Fruit fly (Drosophila melanogaster) whole organism, embryonic: ENCODE measurements around the gene ND-PDSW.

Experiments
- Blimp-1 ChIP-seq: fragments of 200-800 bp; sonication (Bioruptor generic); optimal IDR thresholded peaks from 3 replicates; lab custom pipeline; 2018; ENCODE audit warnings: missing biosample characterization, missing genetic modification characterization, mild to moderate bottlenecking, moderate library complexity, missing genetic modification reagents
- CG10209 ChIP-seq: fragments of 200-800 bp; sonication (Bioruptor generic); optimal IDR thresholded peaks from 3 replicates; lab custom pipeline; 2017; ENCODE audit warnings: missing biosample characterization, mild to moderate bottlenecking, missing genetic modification characterization, missing genetic modification reagents
- CG10321 ChIP-seq: fragments of 200-800 bp; sonication (Bioruptor generic); IDR thresholded peaks from 2 replicates; pipeline ENCODE4 v1.3.6; 2022; ENCODE audit warnings: missing biosample characterization, missing genetic modification characterization
- CG11456 ChIP-seq: fragments of 200-800 bp; sonication (Bioruptor generic); IDR thresholded peaks from 3 replicates; pipeline ENCODE4 v1.3.6; 2022; ENCODE audit warnings: missing biosample characterization, missing genetic modification characterization
- CG11560 ChIP-seq: fragments of 200-800 bp; sonication (Bioruptor generic); IDR thresholded peaks from 3 replicates; pipeline ENCODE4 v1.3.6; 2022; ENCODE audit warnings: missing biosample characterization, missing genetic modification characterization
- CG11695 ChIP-seq: fragments of 200-800 bp; sonication (Bioruptor generic); IDR thresholded peaks from 3 replicates; pipeline ENCODE4 v1.3.6; 2022; ENCODE audit warnings: missing biosample characterization, missing genetic modification characterization
- CG13894 ChIP-seq: fragments of 200-800 bp; sonication (Bioruptor generic); optimal IDR thresholded peaks from 3 replicates; lab custom pipeline; 2018; ENCODE audit warnings: missing biosample characterization, mild to moderate bottlenecking, missing genetic modification characterization, moderate library complexity
- CG15479 ChIP-seq: fragments of 200-800 bp; sonication (Bioruptor generic); optimal IDR thresholded peaks from 3 replicates; lab custom pipeline; 2019; ENCODE audit warnings: missing biosample characterization, mild to moderate bottlenecking, missing genetic modification characterization, moderate library complexity
- CG1647 ChIP-seq: fragments of 200-800 bp; sonication (Bioruptor generic); optimal IDR thresholded peaks from 3 replicates; lab custom pipeline; 2016; ENCODE audit warnings: missing biosample characterization, missing genetic modification characterization
- CG18262 ChIP-seq: fragments of 200-800 bp; optimal IDR thresholded peaks from 3 replicates; lab custom pipeline; 2019; ENCODE audit warnings: missing biosample characterization, mild to moderate bottlenecking, missing genetic modification characterization, moderate library complexity
- CG1832 ChIP-seq: fragments of 200-800 bp; sonication (Bioruptor generic); optimal IDR thresholded peaks from 2 replicates; lab custom pipeline; 2017; ENCODE audit warnings: missing biosample characterization, mild to moderate bottlenecking, missing genetic modification characterization, inconsistent platforms
- CG32767 ChIP-seq: fragments of 200-800 bp; sonication (Bioruptor generic); IDR thresholded peaks from 2 replicates; pipeline ENCODE4 v1.3.6; 2022; ENCODE audit warnings: missing biosample characterization, missing genetic modification characterization
- CG33557 ChIP-seq: fragments of 200-800 bp; sonication (Bioruptor generic); optimal IDR thresholded peaks from 2 replicates; lab custom pipeline; 2019; ENCODE audit warnings: missing biosample characterization, mild to moderate bottlenecking, missing genetic modification characterization, moderate library complexity
- CG34224 ChIP-seq: fragments of 200-800 bp; sonication (Bioruptor generic); IDR thresholded peaks from 3 replicates; pipeline ENCODE4 v1.3.6; 2022; ENCODE audit warnings: missing biosample characterization, missing genetic modification characterization; ENCODE audit not compliant: partially characterized antibody
- CG34422 ChIP-seq: fragments of 200-800 bp; sonication (Bioruptor generic); IDR thresholded peaks from 3 replicates; pipeline ENCODE4 v1.3.6; 2022; ENCODE audit warnings: missing biosample characterization, missing genetic modification characterization
- CG6791 ChIP-seq: fragments of 200-800 bp; sonication (Bioruptor generic); IDR thresholded peaks from 3 replicates; pipeline ENCODE4 v1.3.6; 2022; ENCODE audit warnings: missing biosample characterization, missing genetic modification characterization; ENCODE audit not compliant: partially characterized antibody
- CG8290 ChIP-seq, 3 experiments: fragments of 200-800 bp; sonication (Bioruptor generic); optimal IDR thresholded peaks; 2 replicates each; lab custom pipeline; 2016 to 2019; ENCODE audit warnings: missing biosample characterization in 3 of 3, missing genetic modification characterization in 3 of 3, mild to moderate bottlenecking in 2 of 3, moderate library complexity in 1 of 3
- Deaf1 ChIP-seq: fragments of 200-800 bp; optimal IDR thresholded peaks from 3 replicates; lab custom pipeline; 2019; ENCODE audit warnings: missing biosample characterization, mild to moderate bottlenecking, missing genetic modification characterization, moderate library complexity
- Fer3 ChIP-seq: fragments of 200-800 bp; sonication (Bioruptor generic); optimal IDR thresholded peaks from 2 replicates; lab custom pipeline; 2018; ENCODE audit warnings: missing biosample characterization, mild to moderate bottlenecking, missing genetic modification characterization, moderate library complexity
- Mad ChIP-seq: fragments of 200-800 bp; sonication (Bioruptor generic); optimal IDR thresholded peaks from 2 replicates; lab custom pipeline; 2016; ENCODE audit warnings: missing biosample characterization, missing genetic modification characterization
- Nf-YA ChIP-seq: fragments of 200-800 bp; sonication (Bioruptor generic); IDR thresholded peaks from 2 replicates; pipeline ENCODE4 v1.3.6; 2022; ENCODE audit warnings: missing biosample characterization, missing genetic modification characterization
- Nf-YC ChIP-seq: fragments of 200-800 bp; optimal IDR thresholded peaks from 3 replicates; lab custom pipeline; 2019; ENCODE audit warnings: missing biosample characterization, mild to moderate bottlenecking, missing genetic modification characterization, moderate library complexity
- Six4 ChIP-seq: fragments of 200-800 bp; sonication (Bioruptor generic); optimal IDR thresholded peaks from 2 replicates; lab custom pipeline; 2016; ENCODE audit warnings: missing biosample characterization, missing genetic modification characterization
- TFAM ChIP-seq: fragments of 200-800 bp; sonication (Bioruptor generic); optimal IDR thresholded peaks from 2 replicates; lab custom pipeline; 2017; ENCODE audit warnings: missing biosample characterization, missing genetic modification characterization, inconsistent platforms
- Trl ChIP-seq, 3 experiments: fragments of >200 bp in 2 of 3; fragments of 200-800 bp in 1 of 3; sonication (Bioruptor generic) in 1 of 3; optimal IDR thresholded peaks; 2 replicates in 1 of 3; 3 replicates in 2 of 3; lab custom pipeline; 2016 to 2017; ENCODE audit warnings: missing biosample characterization in 1 of 3, missing genetic modification characterization in 1 of 3
- ap ChIP-seq: fragments of 200-800 bp; sonication (Bioruptor generic); IDR thresholded peaks from 2 replicates; pipeline ENCODE4 v1.3.6; 2022; ENCODE audit warnings: missing biosample characterization, missing genetic modification characterization
- ash1 ChIP-seq: fragments of 200-800 bp; sonication (Bioruptor generic); optimal IDR thresholded peaks from 2 replicates; lab custom pipeline; 2018; ENCODE audit warnings: missing biosample characterization, mild to moderate bottlenecking, missing genetic modification characterization
- cg ChIP-seq: fragments of 200-800 bp; sonication (Bioruptor generic); optimal IDR thresholded peaks from 3 replicates; lab custom pipeline; 2019; ENCODE audit warnings: missing biosample characterization, mild to moderate bottlenecking, missing genetic modification characterization, moderate library complexity
- chinmo ChIP-seq: fragments of 200-800 bp; sonication (Bioruptor generic); IDR thresholded peaks from 4 replicates; pipeline ENCODE4 v1.3.6; 2022; ENCODE audit warnings: missing biosample characterization, missing genetic modification characterization; ENCODE audit not compliant: partially characterized antibody
- crc ChIP-seq: fragments of 200-800 bp; sonication (Bioruptor generic); optimal IDR thresholded peaks from 2 replicates; lab custom pipeline; 2016; ENCODE audit warnings: missing biosample characterization, missing genetic modification characterization
- crol ChIP-seq: fragments of 200-800 bp; sonication (Bioruptor generic); IDR thresholded peaks from 2 replicates; pipeline ENCODE4 v1.3.6; 2022; ENCODE audit warnings: missing biosample characterization, missing genetic modification characterization
- ewg ChIP-seq: fragments of 200-800 bp; sonication (Bioruptor generic); optimal IDR thresholded peaks from 3 replicates; lab custom pipeline; 2017; ENCODE audit warnings: mild to moderate bottlenecking, missing biosample characterization, missing genetic modification reagents, missing genetic modification characterization
- eyg ChIP-seq: fragments of 200-800 bp; sonication (Bioruptor generic); optimal IDR thresholded peaks from 3 replicates; lab custom pipeline; 2016; ENCODE audit warnings: missing biosample characterization, missing genetic modification characterization
- gfzf ChIP-seq: fragments of 200-800 bp; sonication (Bioruptor generic); optimal IDR thresholded peaks from 2 replicates; lab custom pipeline; 2016; ENCODE audit warnings: missing biosample characterization, mild to moderate bottlenecking, missing genetic modification characterization, moderate library complexity
- hkb ChIP-seq, 2 experiments: fragments of 200-800 bp in 1 of 2; fragments of >200 bp in 1 of 2; sonication (Bioruptor generic) in 1 of 2; IDR thresholded peaks in 1 of 2; optimal IDR thresholded peaks in 1 of 2; 2 replicates each; pipeline versions ENCODE4 v1.3.6 to Lab custom; 2017 to 2022; ENCODE audit warnings: missing biosample characterization in 1 of 2, missing genetic modification characterization in 1 of 2
- lab ChIP-seq: fragments of 200-800 bp; sonication (Bioruptor generic); optimal IDR thresholded peaks from 3 replicates; lab custom pipeline; 2017; ENCODE audit warnings: missing biosample characterization, missing genetic modification characterization, mild to moderate bottlenecking, moderate library complexity, missing genetic modification reagents
- lov ChIP-seq, 2 experiments: fragments of 200-800 bp in 1 of 2; fragments of >200 bp in 1 of 2; sonication (Bioruptor generic) in 1 of 2; IDR thresholded peaks in 1 of 2; optimal IDR thresholded peaks in 1 of 2; 2 replicates in 1 of 2; 3 replicates in 1 of 2; pipeline versions ENCODE4 v1.3.6 to Lab custom; 2017 to 2022; ENCODE audit warnings: missing biosample characterization in 1 of 2, missing genetic modification characterization in 1 of 2
- luna ChIP-seq: fragments of 200-800 bp; sonication (Bioruptor generic); optimal IDR thresholded peaks from 2 replicates; lab custom pipeline; 2016; ENCODE audit warnings: missing biosample characterization, missing genetic modification characterization
- nerfin-1 ChIP-seq: fragments of 200-800 bp; sonication (Bioruptor generic); optimal IDR thresholded peaks from 3 replicates; lab custom pipeline; 2019; ENCODE audit warnings: missing biosample characterization, mild to moderate bottlenecking, missing genetic modification characterization, moderate library complexity
- odd ChIP-seq: fragments of 200-800 bp; sonication (Bioruptor generic); optimal IDR thresholded peaks from 2 replicates; lab custom pipeline; 2017; ENCODE audit warnings: missing biosample characterization, mild to moderate bottlenecking, missing genetic modification characterization
- seq ChIP-seq: fragments of 200-800 bp; sonication (Bioruptor generic); IDR thresholded peaks from 2 replicates; pipeline ENCODE4 v1.3.6; 2022; ENCODE audit warnings: missing biosample characterization, missing genetic modification characterization
- sima ChIP-seq: fragments of 200-800 bp; sonication (Bioruptor generic); optimal IDR thresholded peaks from 2 replicates; lab custom pipeline; 2016; ENCODE audit warnings: missing biosample characterization, missing genetic modification characterization
- sug ChIP-seq: fragments of 200-800 bp; optimal IDR thresholded peaks from 2 replicates; lab custom pipeline; 2019; ENCODE audit warnings: missing biosample characterization, mild to moderate bottlenecking, missing genetic modification characterization, moderate library complexity
- ttk ChIP-seq: fragments of 200-800 bp; sonication (Bioruptor generic); IDR thresholded peaks from 2 replicates; pipeline ENCODE4 v2.1.2; 2022; ENCODE audit warnings: missing biosample characterization, missing genetic modification characterization
- unpg ChIP-seq: fragments of 200-800 bp; sonication (Bioruptor generic); optimal IDR thresholded peaks from 3 replicates; lab custom pipeline; 2018; ENCODE audit warnings: missing biosample characterization, mild to moderate bottlenecking, missing genetic modification characterization, moderate library complexity
- wdn ChIP-seq: fragments of 200-800 bp; sonication (Bioruptor generic); IDR thresholded peaks from 2 replicates; pipeline ENCODE4 v1.3.6; 2022; ENCODE audit warnings: missing biosample characterization, missing genetic modification characterization

ND-PDSW gene

DNA sequence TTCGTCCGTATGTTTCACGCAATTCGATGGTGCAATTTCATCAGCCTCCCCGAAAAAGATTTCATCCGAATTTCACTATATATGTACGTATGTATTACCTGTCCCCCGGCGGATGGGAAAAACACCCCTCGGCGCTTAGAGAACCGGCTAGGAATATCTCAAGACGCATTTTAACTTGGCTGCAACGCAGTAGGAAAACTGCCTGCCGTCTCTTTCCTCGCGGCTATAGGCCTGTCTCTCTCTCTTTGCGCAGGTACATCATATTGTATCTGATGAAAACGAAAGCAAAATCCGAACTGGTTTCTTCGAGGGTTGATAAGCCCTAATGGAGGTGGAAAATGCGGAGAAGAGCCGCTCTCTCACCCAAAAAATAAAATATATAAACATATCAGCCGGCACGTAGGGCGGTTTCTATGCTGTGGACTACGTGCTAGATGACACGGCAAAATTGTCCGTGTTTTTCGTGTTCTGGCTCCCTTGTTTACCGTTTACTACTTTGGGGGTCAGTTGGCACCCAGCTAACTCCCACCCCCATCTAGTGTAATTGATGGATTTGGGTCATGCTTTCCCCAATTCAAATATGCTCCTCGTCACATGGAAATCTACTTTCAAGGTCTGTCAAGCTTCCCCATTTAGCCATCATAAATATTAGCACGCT, 10.6 kb downstream of the ND-PDSW start:
- TF ChIP-seq Fer3 (tag; lab: Kevin White, UChicago) (no peak), cg (GFP tag; lab: Kevin White, UChicago) (no peak), luna (GFP tag; lab: Kevin White, UChicago) (no peak), CG13894 (tag; lab: Kevin White, UChicago) (peak; percentile 77), lab (GFP tag; lab: Kevin White, UChicago) (no peak), CG1647 (GFP tag; lab: Kevin White, UChicago) (no peak), CG34224 (peak; percentile 38; the same call in 1 of the 3 replicates), CG10209 (GFP tag; lab: Kevin White, UChicago) (no peak), CG32767 (GFP tag; lab: Robert Waterston, UW) (peak; percentile 43; the same call in 1 of the 2 replicates), Mad (GFP tag; lab: Kevin White, UChicago) (no peak), unpg (no peak), CG15479 (GFP tag; lab: Kevin White, UChicago) (peak; percentile 73), odd (GFP tag; lab: Kevin White, UChicago) (no peak), CG11695 (GFP tag; lab: Robert Waterston, UW) (no peak), CG11456 (no peak), ttk (GFP tag; lab: Robert Waterston, UW) (peak; percentile 30; the same call in 1 of the 2 replicates), Nf-YA (GFP tag; lab: Robert Waterston, UW) (no peak), CG34422 (0 out of 3 replicates have a peak, but pooled peaks have one; percentile 14), crc (no peak), sug (peak; percentile 6), ewg (GFP tag; lab: Kevin White, UChicago) (peak; percentile 81), CG1832 (GFP tag; lab: Kevin White, UChicago) (peak; percentile 79), CG8290 (GFP tag; optimal IDR thresholded peaks at IDR 0.05; lab: Kevin White, UChicago) (no peak), CG8290 (tag; optimal IDR thresholded peaks at IDR 0.05; lab: Kevin White, UChicago) (peak in 1 of 2 experiments; percentile 7), Nf-YC (tag; lab: Kevin White, UChicago) (peak; percentile 44), CG11560 (tag; lab: Robert Waterston, UW) (no peak), gfzf (GFP tag; lab: Kevin White, UChicago) (no peak), chinmo (GFP tag; lab: Robert Waterston, UW) (peak; percentile 70; the same call in 1 of the 4 replicates), ap (GFP tag; lab: Robert Waterston, UW) (no peak), CG33557 (GFP tag; lab: Kevin White, UChicago) (peak; percentile 45), CG6791 (GFP tag; lab: Robert Waterston, UW) (0 out of 3 replicates have a peak, but pooled peaks have one; percentile 22), ash1 (no peak), Trl (optimal IDR thresholded peaks at IDR 0.05; lab: Kevin White, UChicago) (peak; percentile 34 to 49), Trl (GFP tag; optimal IDR thresholded peaks at IDR 0.05; lab: Kevin White, UChicago) (no peak), sima (GFP tag; lab: Kevin White, UChicago) (no peak), eyg (GFP tag; lab: Kevin White, UChicago) (no peak), crol (GFP tag; lab: Robert Waterston, UW) (peak; percentile 55; the same call in 1 of the 2 replicates), Six4 (no peak), hkb (optimal IDR thresholded peaks at IDR 0.05; lab: Kevin White, UChicago) (no peak), hkb (GFP tag; IDR thresholded peaks at IDR 0.05; lab: Robert Waterston, UW) (no peak), CG10321 (peak; percentile 93), nerfin-1 (tag; lab: Kevin White, UChicago) (peak; percentile 13), CG18262 (tag; lab: Kevin White, UChicago) (no peak), Blimp-1 (peak; percentile 98), TFAM (GFP tag; lab: Kevin White, UChicago) (no peak), Deaf1 (peak; percentile 68), lov (optimal IDR thresholded peaks at IDR 0.05; lab: Kevin White, UChicago) (no peak), lov (GFP tag; IDR thresholded peaks at IDR 0.05; lab: Robert Waterston, UW) (0 out of 3 replicates have a peak, but pooled peaks have one; percentile 60), seq (GFP tag; lab: Robert Waterston, UW) (peak; percentile 42; the same call in 1 of the 2 replicates), wdn (GFP tag; lab: Robert Waterston, UW) (no peak)
